Fruit fly (Drosophila melanogaster) whole organism, larva: ENCODE results near the gene CG18213.
A peak's percentile ranks its signal among the peaks of the same experiment; 100 is the strongest.

Experiments used
- noc ChIP-seq: fragments of 200-800 bp; sonication (Bioruptor generic); optimal IDR thresholded peaks from 3 replicates; lab custom pipeline; 2019; ENCODE audit warnings: missing biosample characterization, mild to moderate bottlenecking, missing genetic modification characterization, moderate library complexity

The CG18213 gene

dm6 chr3R:17048867-17049266, 8.9 kb upstream of the CG18213 start:
- TF ChIP-seq noc (tag; lab: Kevin White, UChicago): no peak

DNA sequence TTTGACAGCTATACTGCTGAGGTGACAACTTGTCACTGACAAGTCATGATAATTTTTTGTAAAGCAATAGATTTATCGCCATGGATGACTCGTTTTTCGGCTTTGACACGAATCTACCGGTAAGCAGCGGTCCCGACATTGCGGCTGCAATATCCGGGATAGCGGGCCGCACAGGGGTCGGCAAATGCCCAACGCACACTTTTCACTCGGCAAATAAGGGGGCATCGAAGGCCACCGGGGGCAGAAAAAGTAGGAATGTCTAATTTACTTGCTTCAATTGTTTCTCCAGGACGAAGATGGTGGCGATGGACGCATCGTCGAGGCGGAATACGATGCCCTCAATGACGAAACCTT, 3.5 kb upstream of the CG18213 start:
- TF ChIP-seq noc (tag; lab: Kevin White, UChicago): no peak

DNA sequence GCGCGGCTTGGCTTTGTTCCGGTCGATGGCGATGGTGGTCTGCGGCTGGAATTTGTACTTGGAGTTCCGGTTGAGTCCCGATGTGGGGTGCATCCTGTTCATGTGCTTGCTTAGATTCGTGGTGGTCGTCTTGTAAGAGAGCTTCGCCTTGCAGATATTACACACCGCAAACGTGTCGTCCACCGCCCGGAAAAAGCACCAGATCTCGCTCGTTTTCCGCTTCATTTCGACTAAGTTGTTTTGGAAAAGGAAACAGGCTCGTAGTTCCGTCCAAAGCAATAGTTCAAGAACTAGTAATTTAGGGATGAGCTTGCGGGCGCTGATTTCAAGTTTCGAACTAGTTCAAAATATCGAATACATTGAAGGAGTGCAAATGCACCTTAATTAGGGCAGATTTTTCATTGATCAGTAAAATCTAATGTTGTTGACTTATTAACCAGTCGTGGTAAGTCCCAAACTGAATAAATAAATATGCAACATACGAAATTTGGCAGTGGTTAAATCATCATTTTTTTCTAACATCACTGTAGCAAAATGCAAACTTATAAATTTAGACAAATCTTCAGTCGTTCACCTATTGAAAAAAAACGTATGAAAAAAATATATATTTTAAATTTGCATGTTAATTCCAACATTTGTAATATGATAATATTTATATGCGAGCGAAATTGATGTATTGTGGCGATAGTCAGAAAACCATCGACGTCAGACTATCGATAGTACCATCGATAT, 3.0 kb upstream of the CG18213 start, which contains the start of the genes bdwf and Patr-1:
TSS of gene bdwf (minus strand) at position 299 of the 732 bp plus-strand sequence.
TSS of gene Patr-1 (plus strand) at position 727 of the 732 bp plus-strand sequence.
- TF ChIP-seq noc (tag; lab: Kevin White, UChicago): no peak

- no peak for TF ChIP-seq noc (tag; lab: Kevin White, UChicago)
Observed at dm6 chr3R:17035945-17036344, 4.1 kb downstream of the CG18213 start, which contains the start of gene CG4009. CG4009 (minus strand) TSS chr3R:17036045.

dm6 chr3R:17031502-17031901, 8.5 kb downstream of the CG18213 start, which contains the start of gene CG31268:
CG31268 (plus strand) TSS chr3R:17031802.
- TF ChIP-seq noc (tag; lab: Kevin White, UChicago): no peak

dm6 chr3R:17029796-17030195, 10.2 kb downstream of the CG18213 start:
- no peak for TF ChIP-seq noc (tag; lab: Kevin White, UChicago)

- no peak for TF ChIP-seq noc (tag; lab: Kevin White, UChicago)
Observed at dm6 chr3R:17028393-17028792, 11.6 kb downstream of the CG18213 start, which contains the start of gene CG5225. CG5225 (plus strand) TSS chr3R:17028693.

dm6 chr3R:17020956-17021355, 19.0 kb downstream of the CG18213 start, which contains the start of gene Adsl:
Adsl (minus strand) TSS chr3R:17021120.
- no peak for TF ChIP-seq noc (tag; lab: Kevin White, UChicago)

DNA sequence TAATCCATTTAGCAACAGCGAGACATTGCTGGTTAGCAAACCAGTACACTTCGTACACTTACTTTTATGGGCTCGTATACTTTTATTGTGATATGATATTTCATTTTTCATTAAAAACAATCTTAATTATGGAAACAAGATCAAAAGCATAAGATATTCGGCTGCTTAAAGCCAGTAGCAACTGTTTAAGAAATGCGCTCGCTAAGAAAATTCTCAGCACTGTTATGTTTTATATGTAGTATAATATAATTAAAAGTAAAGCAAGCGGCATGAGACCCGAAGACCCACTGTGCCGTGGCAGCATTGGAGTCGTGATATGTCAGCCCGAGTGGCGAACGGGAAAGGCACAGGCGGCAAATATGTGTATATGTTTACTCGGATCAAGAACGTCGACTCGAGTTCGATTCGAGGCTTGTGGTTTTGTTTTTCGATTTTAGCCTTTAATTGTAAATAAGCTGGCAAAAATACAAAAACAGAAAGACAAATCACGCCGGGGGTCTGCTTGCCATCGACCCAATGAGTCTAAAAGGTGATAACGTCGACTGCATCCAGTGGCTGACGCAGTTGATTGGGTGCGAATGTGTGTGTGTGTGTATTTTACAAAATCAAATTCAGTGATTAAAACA, 21.0 kb downstream of the CG18213 start:
- no peak for TF ChIP-seq noc (tag; lab: Kevin White, UChicago)

- no peak for TF ChIP-seq noc (tag; lab: Kevin White, UChicago)
Observed at dm6 chr3R:17016193-17016592, 23.8 kb downstream of the CG18213 start.

DNA sequence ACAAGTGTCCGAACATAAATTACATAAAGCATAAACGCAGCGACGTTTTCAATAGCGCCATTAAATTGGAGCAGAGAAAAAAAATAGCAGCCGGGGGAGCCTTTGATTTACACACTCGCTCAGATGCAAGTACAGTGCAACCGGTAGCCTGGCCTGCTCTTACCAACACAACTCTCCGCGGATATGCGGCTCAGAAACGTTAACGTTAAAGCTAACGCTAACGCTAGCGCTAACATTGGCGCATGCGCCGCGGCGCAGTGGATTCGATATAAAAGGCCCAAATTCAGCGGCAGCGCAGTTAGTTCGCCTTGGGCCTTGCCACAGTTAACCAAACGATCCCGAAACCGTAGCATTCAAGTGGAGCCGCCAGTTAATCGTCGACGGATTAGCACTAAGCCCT, 25.7 kb downstream of the CG18213 start, which contains the start of gene Pxd:
TSS of gene Pxd (plus strand) at position 301 of the 400 bp plus-strand sequence.
- no peak for TF ChIP-seq noc (tag; lab: Kevin White, UChicago)

DNA sequence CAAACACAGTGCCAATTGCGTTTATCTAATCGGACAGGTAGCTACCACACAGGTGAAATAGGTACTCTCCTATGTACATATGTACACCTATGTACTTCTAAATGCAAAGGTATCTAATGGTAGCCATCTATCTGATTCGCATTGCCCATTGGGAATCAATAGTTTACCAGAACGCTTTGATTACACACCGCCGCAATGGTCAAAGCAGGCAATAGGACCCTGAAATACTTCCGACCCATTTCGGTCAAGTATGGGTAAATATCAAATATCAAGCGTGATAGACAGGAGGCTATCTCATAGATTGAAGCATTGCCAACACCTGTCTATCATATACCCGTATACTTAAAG, 31.4 kb downstream of the CG18213 start:
- TF ChIP-seq noc (tag; lab: Kevin White, UChicago): no peak

DNA sequence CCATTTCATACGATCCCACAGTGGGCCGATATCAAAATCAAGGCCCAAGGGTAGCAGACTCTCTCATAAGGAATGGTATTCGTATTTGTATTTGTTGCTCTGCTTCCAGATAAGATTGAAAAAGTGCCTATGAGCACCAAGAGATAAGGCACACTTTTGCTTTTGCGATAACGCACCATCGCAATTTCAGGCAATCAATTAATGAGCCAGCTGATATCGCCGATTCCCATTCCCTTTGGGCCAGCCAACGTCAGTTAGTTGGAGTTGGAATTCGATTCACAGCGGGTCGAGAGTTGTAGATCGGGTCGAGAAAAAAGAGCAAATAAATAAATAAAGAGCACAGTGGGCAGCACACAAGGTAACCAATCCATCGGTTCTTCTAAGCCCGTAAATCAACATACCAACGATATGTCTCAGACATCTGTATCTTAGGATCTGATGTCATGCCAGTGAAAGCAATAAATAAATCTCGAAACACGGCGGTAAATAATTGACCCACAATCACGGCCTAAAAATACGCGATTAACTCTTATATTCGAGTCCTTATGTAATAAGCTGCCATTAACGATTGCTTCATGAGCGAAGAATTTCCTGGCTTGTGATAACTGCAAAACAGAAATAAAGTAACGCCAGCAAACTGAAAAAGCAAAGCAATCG, 31.9 kb downstream of the CG18213 start, which contains the start of gene CG8907:
TSS of gene CG8907 (plus strand) at position 252 of the 657 bp plus-strand sequence.
- peak; percentile 38 for TF ChIP-seq noc (tag; lab: Kevin White, UChicago)

DNA sequence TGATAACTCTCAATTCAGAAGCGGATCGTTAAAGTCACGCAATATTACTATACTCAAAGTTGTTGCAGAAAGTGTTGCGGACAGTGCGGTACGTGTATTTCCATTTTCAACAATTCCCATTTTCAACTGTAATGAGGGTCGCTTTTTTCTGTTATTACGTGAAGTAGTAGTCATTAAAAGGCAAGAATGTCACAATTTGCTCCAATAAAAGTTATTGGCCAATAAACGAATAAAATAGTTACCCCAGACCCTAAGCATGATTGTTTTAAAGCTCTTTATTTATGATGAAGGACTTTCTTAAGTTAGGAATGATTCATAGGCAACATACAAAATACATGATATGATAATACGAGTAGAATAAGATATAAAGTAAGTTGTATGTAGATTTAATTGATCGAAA, 32.7 kb downstream of the CG18213 start:
- no peak for TF ChIP-seq noc (tag; lab: Kevin White, UChicago)

DNA sequence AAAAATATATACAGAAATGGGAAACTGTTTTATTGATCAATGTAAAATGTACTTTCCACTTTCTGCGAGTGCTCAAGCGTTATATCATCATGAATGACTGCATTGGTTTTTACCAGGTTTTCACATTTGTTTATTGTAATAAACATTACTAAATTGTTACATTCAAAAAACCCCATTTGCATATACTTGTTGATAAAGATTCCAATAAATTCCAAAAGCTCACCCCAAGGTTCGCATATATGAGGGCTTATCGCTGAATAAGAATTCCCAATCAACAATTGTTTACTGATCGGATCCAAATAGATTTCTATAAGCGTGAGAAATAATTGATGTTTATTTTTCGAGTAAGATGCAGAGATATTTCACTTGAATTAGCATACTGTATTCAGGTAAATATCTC, 36.5 kb downstream of the CG18213 start:
- no peak for TF ChIP-seq noc (tag; lab: Kevin White, UChicago)
